Worm (Caenorhabditis elegans) whole organism, L4 larva: ENCODE data around the gene K05F1.10.

Source experiments
- D1046.2 ChIP-seq: fragments of 200-800 bp; sonication (Bioruptor generic); IDR thresholded peaks from 2 replicates; pipeline ENCODE4 v1.3.6; 2022; ENCODE audit warnings: missing genetic modification characterization, missing compliant biosample characterization
- F10B5.3 ChIP-seq: sonication (generic microtip); optimal IDR thresholded peaks from 2 replicates; lab custom pipeline; 2016; ENCODE audit warnings: mild to moderate bottlenecking, missing genetic modification characterization, missing compliant biosample characterization
- F44E2.7 ChIP-seq: fragments of 200-800 bp; sonication (Bioruptor generic); IDR thresholded peaks from 2 replicates; pipeline ENCODE4 v2.1.2; 2022; ENCODE audit warnings: missing genetic modification characterization, missing compliant biosample characterization
- F49E8.2 ChIP-seq: sonication (generic microtip); optimal IDR thresholded peaks from 2 replicates; lab custom pipeline; 2016; ENCODE audit warnings: missing compliant biosample characterization, mild to moderate bottlenecking, missing genetic modification characterization, borderline replicate concordance
- T20F7.1 ChIP-seq: fragments of 200-800 bp; sonication (Bioruptor generic); optimal IDR thresholded peaks from 2 replicates; lab custom pipeline; 2018; ENCODE audit warnings: mild to moderate bottlenecking, missing genetic modification characterization, missing compliant biosample characterization
- Y48G9A.11 ChIP-seq: fragments of 200-800 bp; sonication (Bioruptor generic); IDR thresholded peaks from 2 replicates; pipeline ENCODE4 v1.3.6; 2022; ENCODE audit warnings: missing genetic modification reagents, missing genetic modification characterization, missing compliant biosample characterization
- Y5F2A.4 ChIP-seq: fragments of 200-800 bp; sonication (Bioruptor generic); optimal IDR thresholded peaks from 2 replicates; lab custom pipeline; 2018; ENCODE audit warnings: mild to moderate bottlenecking, missing genetic modification characterization, missing compliant biosample characterization
- aly-2 ChIP-seq: sonication (generic microtip); optimal IDR thresholded peaks from 2 replicates; lab custom pipeline; 2018; ENCODE audit warnings: missing biosample characterization, missing genetic modification characterization
- arid-1 ChIP-seq: fragments of 200-800 bp; sonication (Bioruptor generic); conservative IDR thresholded peaks from 2 replicates; pipeline ENCODE4 v1.3.6; 2022; ENCODE audit warnings: missing genetic modification reagents, missing genetic modification characterization, missing compliant biosample characterization
- ceh-28 ChIP-seq: fragments of 150-350 bp; optimal IDR thresholded peaks from 2 replicates; lab custom pipeline; 2014; ENCODE audit warnings: missing biosample characterization, missing genetic modification reagents, missing genetic modification characterization
- ceh-82 ChIP-seq: sonication (generic microtip); optimal IDR thresholded peaks from 2 replicates; lab custom pipeline; 2017; ENCODE audit warnings: missing biosample characterization, missing genetic modification characterization
- cey-2 ChIP-seq: sonication (generic microtip); optimal IDR thresholded peaks from 3 replicates; lab custom pipeline; 2017; ENCODE audit warnings: missing genetic modification characterization, mild to moderate bottlenecking, missing compliant biosample characterization, antibody characterized with exemption, borderline replicate concordance; ENCODE audit not compliant: insufficient read depth
- ctbp-1 ChIP-seq: fragments of 200-800 bp; sonication (Bioruptor generic); IDR thresholded peaks from 2 replicates; pipeline ENCODE4 v1.3.6; 2022; ENCODE audit warnings: missing genetic modification reagents, missing genetic modification characterization, missing compliant biosample characterization
- daf-16 ChIP-seq, 3 experiments: sonication (generic microtip); optimal IDR thresholded peaks; 2 replicates each; lab custom pipeline; 2016 to 2017; ENCODE audit warnings: missing genetic modification characterization in 3 of 3, missing genetic modification reagents in 3 of 3, mild to moderate bottlenecking in 2 of 3, missing compliant biosample characterization in 2 of 3, missing biosample characterization in 1 of 3, moderate library complexity in 1 of 3
- daf-19 ChIP-seq: fragments of 200-800 bp; sonication (Bioruptor generic); conservative IDR thresholded peaks from 2 replicates; pipeline ENCODE4 v1.3.6; 2022; ENCODE audit warnings: missing genetic modification characterization, missing compliant biosample characterization
- daf-8 ChIP-seq: fragments of 200-800 bp; sonication (Bioruptor generic); IDR thresholded peaks from 2 replicates; pipeline ENCODE4 v1.3.6; 2022; ENCODE audit warnings: missing genetic modification characterization, missing compliant biosample characterization
- dmd-6 ChIP-seq: fragments of 200-800 bp; sonication (Bioruptor generic); IDR thresholded peaks from 2 replicates; pipeline ENCODE4 v1.3.6; 2022; ENCODE audit warnings: missing genetic modification reagents, missing genetic modification characterization, missing compliant biosample characterization
- dmd-8 ChIP-seq: fragments of 200-800 bp; sonication (Bioruptor generic); IDR thresholded peaks from 2 replicates; pipeline ENCODE4 v1.3.6; 2022; ENCODE audit warnings: missing genetic modification characterization, missing compliant biosample characterization
- egl-27 ChIP-seq: sonication (generic microtip); optimal IDR thresholded peaks from 3 replicates; lab custom pipeline; 2017; ENCODE audit warnings: missing biosample characterization, missing genetic modification reagents, missing genetic modification characterization
- egl-43 ChIP-seq: fragments of 200-800 bp; sonication (Bioruptor generic); IDR thresholded peaks from 2 replicates; pipeline ENCODE4 v1.3.6; 2022; ENCODE audit warnings: missing genetic modification reagents, missing genetic modification characterization, missing compliant biosample characterization
- fos-1 ChIP-seq: fragments of 150-350 bp; optimal IDR thresholded peaks from 2 replicates; lab custom pipeline; 2014; ENCODE audit warnings: missing biosample characterization, missing genetic modification characterization
- hlh-11 ChIP-seq: fragments of 200-800 bp; sonication (Bioruptor generic); optimal IDR thresholded peaks from 2 replicates; lab custom pipeline; 2018; ENCODE audit warnings: mild to moderate bottlenecking, missing genetic modification characterization, missing compliant biosample characterization
- hlh-30 ChIP-seq: sonication (generic microtip); optimal IDR thresholded peaks from 2 replicates; lab custom pipeline; 2017; ENCODE audit warnings: antibody characterized with exemption, mild to moderate bottlenecking, missing genetic modification characterization, missing compliant biosample characterization; ENCODE audit not compliant: insufficient read depth
- hmg-1.1 ChIP-seq: fragments of 200-800 bp; sonication (Bioruptor generic); IDR thresholded peaks from 2 replicates; pipeline ENCODE4 v1.3.6; 2022; ENCODE audit warnings: missing genetic modification reagents, missing genetic modification characterization, missing compliant biosample characterization
- lin-13 ChIP-seq: fragments of 150-350 bp; optimal IDR thresholded peaks from 2 replicates; lab custom pipeline; 2014; ENCODE audit warnings: missing biosample characterization, missing genetic modification reagents, missing genetic modification characterization
- lin-15B ChIP-seq: fragments of 150-350 bp; sonication (generic microtip); optimal IDR thresholded peaks from 3 replicates; lab custom pipeline; 2014; ENCODE audit warnings: missing biosample characterization, missing genetic modification characterization
- lin-29 ChIP-seq: fragments of 200-800 bp; sonication (Bioruptor generic); IDR thresholded peaks from 2 replicates; pipeline ENCODE4 v1.3.6; 2022; ENCODE audit warnings: missing genetic modification reagents, missing genetic modification characterization, missing compliant biosample characterization
- madf-5 ChIP-seq, 2 experiments: fragments of 200-800 bp; sonication (Bioruptor generic); IDR thresholded peaks; 2 replicates each; pipeline ENCODE4 v1.3.6; 2022; ENCODE audit warnings: missing compliant biosample characterization in 2 of 2, missing genetic modification characterization in 2 of 2
- mdl-1 ChIP-seq, 2 experiments: fragments of 150-350 bp in 1 of 2; sonication (generic microtip) in 1 of 2; optimal IDR thresholded peaks; 2 replicates each; lab custom pipeline; 2014 to 2017; ENCODE audit warnings: missing biosample characterization in 2 of 2, missing genetic modification characterization in 2 of 2
- mdt-29 ChIP-seq: fragments of 200-800 bp; sonication (Bioruptor generic); IDR thresholded peaks from 2 replicates; pipeline ENCODE4 v1.3.6; 2022; ENCODE audit warnings: missing genetic modification reagents, missing genetic modification characterization, missing compliant biosample characterization
- mep-1 ChIP-seq: fragments of 150-350 bp; sonication (generic microtip); optimal IDR thresholded peaks from 3 replicates; lab custom pipeline; 2014; ENCODE audit warnings: missing biosample characterization, missing genetic modification characterization
- mes-2 ChIP-seq: sonication (generic microtip); optimal IDR thresholded peaks from 2 replicates; lab custom pipeline; 2016; ENCODE audit warnings: missing genotype, mild to moderate bottlenecking, missing genetic modification characterization, missing compliant biosample characterization; ENCODE audit not compliant: poor library complexity, severe bottlenecking
- nhr-10 ChIP-seq: fragments of 150-350 bp; optimal IDR thresholded peaks from 2 replicates; lab custom pipeline; 2014; ENCODE audit warnings: missing biosample characterization, missing genetic modification characterization
- nhr-11 ChIP-seq: fragments of 150-350 bp; optimal IDR thresholded peaks from 2 replicates; lab custom pipeline; 2014; ENCODE audit warnings: missing biosample characterization, missing genetic modification characterization
- nhr-237 ChIP-seq: sonication (generic microtip); optimal IDR thresholded peaks from 2 replicates; lab custom pipeline; 2017; ENCODE audit warnings: missing biosample characterization, missing genetic modification characterization
- nhr-28 ChIP-seq: fragments of 150-350 bp; optimal IDR thresholded peaks from 2 replicates; lab custom pipeline; 2014; ENCODE audit warnings: missing biosample characterization, missing genetic modification characterization
- nhr-41 ChIP-seq: fragments of 200-800 bp; sonication (Bioruptor generic); IDR thresholded peaks from 2 replicates; pipeline ENCODE4 v1.3.6; 2022; ENCODE audit warnings: missing genetic modification reagents, missing genetic modification characterization, missing compliant biosample characterization
- nhr-42 ChIP-seq: fragments of 200-800 bp; sonication (Bioruptor generic); IDR thresholded peaks from 2 replicates; pipeline ENCODE4 v1.3.6; 2022; ENCODE audit warnings: missing genetic modification characterization, missing compliant biosample characterization
- nhr-6 ChIP-seq: fragments of 150-350 bp; optimal IDR thresholded peaks from 2 replicates; lab custom pipeline; 2014; ENCODE audit warnings: missing biosample characterization, missing genetic modification characterization
- pqm-1 ChIP-seq: sonication (generic microtip); optimal IDR thresholded peaks from 2 replicates; lab custom pipeline; 2017; ENCODE audit warnings: missing biosample characterization, missing genetic modification characterization
- saeg-2 ChIP-seq: fragments of 200-800 bp; sonication (Bioruptor generic); IDR thresholded peaks from 2 replicates; pipeline ENCODE4 v1.3.6; 2022; ENCODE audit warnings: missing genetic modification reagents, missing genetic modification characterization, missing compliant biosample characterization
- snpc-4 ChIP-seq: fragments of 150-350 bp; optimal IDR thresholded peaks from 2 replicates; lab custom pipeline; 2014; ENCODE audit warnings: missing biosample characterization, missing genetic modification characterization
- spr-1 ChIP-seq: sonication (generic microtip); optimal IDR thresholded peaks from 2 replicates; lab custom pipeline; 2016; ENCODE audit warnings: mild to moderate bottlenecking, missing genetic modification characterization, missing compliant biosample characterization
- spr-3 ChIP-seq: fragments of 200-800 bp; sonication (Bioruptor generic); optimal IDR thresholded peaks from 2 replicates; lab custom pipeline; 2018; ENCODE audit warnings: mild to moderate bottlenecking, missing genetic modification characterization, missing compliant biosample characterization
- tra-1 ChIP-seq: fragments of 200-800 bp; sonication (Bioruptor generic); IDR thresholded peaks from 2 replicates; pipeline ENCODE4 v1.3.6; 2022; ENCODE audit warnings: missing genetic modification reagents, missing genetic modification characterization, missing compliant biosample characterization
- zfp-2 ChIP-seq: sonication (generic microtip); optimal IDR thresholded peaks from 2 replicates; lab custom pipeline; 2016; ENCODE audit warnings: mild to moderate bottlenecking, missing genetic modification characterization, missing compliant biosample characterization
- zip-11 ChIP-seq: fragments of 200-800 bp; sonication (Bioruptor generic); IDR thresholded peaks from 2 replicates; pipeline ENCODE4 v1.3.6; 2022; ENCODE audit warnings: missing genetic modification characterization, missing compliant biosample characterization
- ztf-11 ChIP-seq: fragments of 150-350 bp; optimal IDR thresholded peaks from 2 replicates; lab custom pipeline; 2014; ENCODE audit warnings: missing biosample characterization, missing genetic modification characterization

Gene K05F1.10

ce11 chrII:5781935-5782921 lies 23.0 kb downstream of the K05F1.10 start, which contains the start of gene K05F1.6 (continued):
- TF ChIP-seq daf-19 (GFP tag; lab: Robert Waterston, UW) (no peak), F44E2.7 (GFP tag; lab: Robert Waterston, UW) (0 out of 2 replicates have a peak, but pooled peaks have one; percentile 56), saeg-2 (GFP tag; lab: Robert Waterston, UW) (peak; percentile 81; the same call in 1 of the 2 replicates), madf-5 (GFP tag; IDR thresholded peaks at IDR 0.05; lab: Robert Waterston, UW) (0 out of 4 replicates have a peak, but pooled peaks have one; percentile 38 to 52), T20F7.1 (GFP tag; lab: Kevin White, UChicago) (peak; percentile 60), ceh-28 (no peak), nhr-237 (tag; lab: Kevin White, UChicago) (no peak), nhr-42 (GFP tag; lab: Robert Waterston, UW) (peak; percentile 63; the same call in 1 of the 2 replicates), F49E8.2 (tag; lab: Kevin White, UChicago) (peak; percentile 78), ceh-82 (no peak), arid-1 (peak; percentile 89), zfp-2 (tag; lab: Kevin White, UChicago) (peak; percentile 23), dmd-6 (GFP tag; lab: Robert Waterston, UW) (peak; percentile 60), D1046.2 (GFP tag; lab: Robert Waterston, UW) (peak; percentile 77; the same call in 1 of the 2 replicates), fos-1 (no peak), ctbp-1 (GFP tag; lab: Robert Waterston, UW) (peak; percentile 66), nhr-28 (tag; lab: Kevin White, UChicago) (no peak), daf-16 (GFP tag; optimal IDR thresholded peaks at IDR 0.05; lab: Kevin White, UChicago) (peak; percentile 75 to 88), daf-16 (tag; optimal IDR thresholded peaks at IDR 0.05; lab: Kevin White, UChicago) (peak; percentile 50), aly-2 (tag; lab: Kevin White, UChicago) (no peak), F10B5.3 (tag; lab: Kevin White, UChicago) (no peak), nhr-6 (tag; lab: Kevin White, UChicago) (peak; percentile 45), hlh-11 (tag; lab: Kevin White, UChicago) (peak; percentile 61), cey-2 (tag; lab: Kevin White, UChicago) (no peak), lin-29 (GFP tag; lab: Robert Waterston, UW) (no peak), lin-13 (peak; percentile 65), mdt-29 (GFP tag; lab: Robert Waterston, UW) (peak; percentile 76), hlh-30 (peak; percentile 62), egl-43 (no peak; the same call in 1 of the 2 replicates), Y5F2A.4 (GFP tag; lab: Kevin White, UChicago) (peak; percentile 83), pqm-1 (no peak), egl-27 (tag; lab: Kevin White, UChicago) (no peak), spr-1 (peak; percentile 70), mdl-1 (tag; optimal IDR thresholded peaks at IDR 0.05; lab: Kevin White, UChicago) (peak in 1 of 2 experiments; percentile 17), daf-8 (GFP tag; lab: Robert Waterston, UW) (no peak), tra-1 (GFP tag; lab: Robert Waterston, UW) (peak; percentile 88), nhr-10 (tag; lab: Kevin White, UChicago) (no peak), ztf-11 (tag; lab: Kevin White, UChicago) (no peak), nhr-41 (GFP tag; lab: Robert Waterston, UW) (peak; percentile 81), nhr-11 (tag; lab: Kevin White, UChicago) (no peak), snpc-4 (tag; lab: Kevin White, UChicago) (no peak), hmg-1.1 (GFP tag; lab: Robert Waterston, UW) (peak; percentile 66), zip-11 (GFP tag; lab: Robert Waterston, UW) (0 out of 2 replicates have a peak, but pooled peaks have one; percentile 37), spr-3 (GFP tag; lab: Kevin White, UChicago) (peak; percentile 84), mes-2 (tag; lab: Kevin White, UChicago) (peak; percentile 79), Y48G9A.11 (GFP tag; lab: Robert Waterston, UW) (peak; percentile 84), lin-15B (no peak), dmd-8 (GFP tag; lab: Robert Waterston, UW) (peak; percentile 93), mep-1 (tag; lab: Kevin White, UChicago) (peak; percentile 65)
